Worm (Caenorhabditis elegans): ENCODE data around the gene Y38H6A.3.

DNA sequence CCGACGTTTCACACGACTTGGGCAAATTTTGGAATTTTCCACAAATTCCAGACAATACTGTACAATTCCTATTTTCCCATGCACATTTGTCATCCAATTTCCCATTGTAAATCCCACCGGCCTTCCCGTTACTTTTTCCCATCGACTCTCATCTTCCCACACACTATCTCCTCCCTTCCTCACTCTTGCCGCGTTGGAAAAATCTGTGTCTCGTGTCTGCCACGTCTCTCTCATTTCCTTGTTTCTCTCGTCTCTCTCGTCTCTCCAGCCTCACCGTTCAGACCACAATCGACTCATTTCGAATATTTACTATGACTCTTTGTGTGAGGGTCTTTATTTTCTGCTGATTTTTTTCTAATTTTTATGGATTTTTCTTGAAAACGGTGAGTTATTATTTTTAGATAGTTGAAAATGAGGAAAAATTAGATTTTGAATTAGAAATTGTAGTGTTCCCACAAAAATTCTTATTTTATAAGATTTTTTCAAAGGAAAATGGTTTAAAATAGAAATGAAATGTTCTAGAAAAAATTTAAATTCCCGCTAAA is 38.1 kb downstream of the Y38H6A.3 start, which contains the start of gene K02E2.11:
- TF ChIP-seq fos-1 (tag; optimal IDR thresholded peaks at IDR 0.05), result no peak
- TF ChIP-seq nhr-11 (tag; optimal IDR thresholded peaks at IDR 0.05), result peak; percentile 13
- TF ChIP-seq nhr-237 (tag; optimal IDR thresholded peaks at IDR 0.05), result no peak
- TF ChIP-seq ces-1 (GFP tag; optimal IDR thresholded peaks at IDR 0.05), result no peak
- TF ChIP-seq nhr-77 (tag; optimal IDR thresholded peaks at IDR 0.05), result no peak
- TF ChIP-seq saeg-2 (GFP tag; IDR thresholded peaks at IDR 0.05), result no peak
- no peak for TF ChIP-seq ztf-11 (tag; optimal IDR thresholded peaks at IDR 0.05)
- TF ChIP-seq daf-16 (GFP tag; optimal IDR thresholded peaks at IDR 0.05), result no peak
- peak; percentile 9 for TF ChIP-seq daf-16 (tag; optimal IDR thresholded peaks at IDR 0.05)
- no peak for TF ChIP-seq snpc-1.2 (GFP tag; IDR thresholded peaks at IDR 0.05)
- TF ChIP-seq zip-2 (tag; optimal IDR thresholded peaks at IDR 0.05), result no peak
- peak in 1 of 2 experiments; percentile 65 for TF ChIP-seq mdl-1 (tag; optimal IDR thresholded peaks at IDR 0.05)

All from whole organism, L4 larva.